Worm (Caenorhabditis elegans): ENCODE measurements around the gene H23L24.1.

Gene H23L24.1

DNA sequence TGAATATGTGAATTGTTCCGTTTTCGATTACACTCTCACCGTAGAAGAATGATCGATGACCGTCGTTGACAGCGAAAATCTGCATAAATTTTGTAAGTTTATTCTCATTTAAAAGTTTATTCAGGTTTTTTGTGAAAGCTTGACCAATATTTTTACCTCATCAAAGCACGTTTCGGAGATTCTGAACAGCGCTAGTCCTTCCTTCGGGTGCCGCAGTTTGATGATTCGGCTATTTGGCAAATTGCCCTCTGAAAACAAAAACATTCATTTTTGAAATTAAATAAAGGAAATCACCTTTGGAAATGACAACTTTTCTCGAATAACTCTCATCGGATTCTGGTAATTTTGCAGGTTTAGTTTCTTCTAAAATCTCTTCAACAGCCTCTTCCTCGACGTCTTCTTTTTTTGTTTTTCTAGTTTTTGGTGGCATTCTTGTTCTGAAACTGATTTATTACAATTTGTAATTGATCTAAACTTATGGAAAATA lies 22.7 kb downstream of the H23L24.1 start, which contains the start of gene F21D5.6:
Gene F21D5.6 (minus strand): TSS at position 437 of the 487 bp plus-strand sequence.
- TF ChIP-seq zip-11 (GFP tag; IDR thresholded peaks at IDR 0.05) (no peak), gei-8 (GFP tag; optimal IDR thresholded peaks at IDR 0.05) (no peak), daf-16 (GFP tag; optimal IDR thresholded peaks at IDR 0.05) (no peak), daf-16 (tag; optimal IDR thresholded peaks at IDR 0.05) (peak; percentile 27), ceh-44 (GFP tag; IDR thresholded peaks at IDR 0.05) (no peak), T26A8.4 (GFP tag; IDR thresholded peaks at IDR 0.05) (peak; percentile 66; the same call in 1 of the 2 replicates), aha-1 (tag) (peak; percentile 65), mep-1 (tag; optimal IDR thresholded peaks at IDR 0.05) (peak; percentile 9), nhr-11 (tag; optimal IDR thresholded peaks at IDR 0.05) (no peak), jun-1 (tag; optimal IDR thresholded peaks at IDR 0.05) (no peak), tag-97 (GFP tag; IDR thresholded peaks at IDR 0.05) (no peak), dve-1 (tag; optimal IDR thresholded peaks at IDR 0.05; ENCODE audit: insufficient read depth) (peak; percentile 18), lin-38 (GFP tag; IDR thresholded peaks at IDR 0.05) (peak; percentile 30; the same call in 1 of the 2 replicates), nhr-41 (GFP tag; IDR thresholded peaks at IDR 0.05) (no peak), Y48G9A.11 (GFP tag; IDR thresholded peaks at IDR 0.05) (no peak)

DNA sequence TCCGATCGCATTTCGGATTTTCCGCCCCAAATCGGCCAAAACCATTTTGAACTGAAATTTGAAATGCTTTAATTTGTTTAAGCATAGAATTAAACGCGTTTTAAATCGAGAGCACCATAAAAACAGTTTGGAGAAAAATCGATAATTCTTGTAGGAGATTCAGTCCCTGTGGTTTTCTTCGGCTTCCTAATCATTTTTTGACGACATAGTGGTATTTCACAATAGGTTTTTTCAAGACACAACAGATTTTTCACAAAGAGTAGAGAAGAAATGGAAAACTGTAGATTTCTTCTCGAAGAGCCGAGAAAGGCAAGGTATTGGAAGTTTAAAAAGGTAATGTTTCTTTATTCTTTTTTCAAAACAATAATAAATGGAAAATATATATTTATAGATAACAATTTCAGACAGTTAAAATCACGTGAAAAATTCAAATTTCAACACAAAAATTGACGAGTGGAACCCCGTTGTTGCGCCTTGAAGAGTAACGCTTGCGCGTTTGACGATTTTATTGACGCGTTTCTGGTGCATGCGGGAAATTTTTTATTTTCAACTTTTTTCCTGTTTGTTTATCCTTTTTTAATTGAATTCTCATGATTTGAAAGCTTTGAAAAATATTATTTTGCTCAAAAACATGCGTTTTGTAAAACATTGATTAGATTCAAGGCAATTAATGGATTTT lies 25.5 kb downstream of the H23L24.1 start, which contains the start of gene F21D5.7:
Gene F21D5.7 (minus strand): TSS at position 51 of the 679 bp plus-strand sequence.
- peak; percentile 72 for TF ChIP-seq ztf-7 (tag; optimal IDR thresholded peaks at IDR 0.05)
- peak; percentile 76 for TF ChIP-seq mes-2 (tag; optimal IDR thresholded peaks at IDR 0.05; ENCODE audit: poor library complexity, severe bottlenecking)
- no peak for TF ChIP-seq Y5F2A.4 (GFP tag; optimal IDR thresholded peaks at IDR 0.05)
- peak; percentile 12 for TF ChIP-seq nhr-11 (tag; optimal IDR thresholded peaks at IDR 0.05)
- TF ChIP-seq hlh-11 (tag; optimal IDR thresholded peaks at IDR 0.05): peak; percentile 84
- TF ChIP-seq T20F7.1 (GFP tag; optimal IDR thresholded peaks at IDR 0.05): peak; percentile 86
- TF ChIP-seq aly-2 (tag; optimal IDR thresholded peaks at IDR 0.05): no peak
- peak; percentile 15 for TF ChIP-seq mxl-3 (GFP tag; optimal IDR thresholded peaks at IDR 0.05)
- peak; percentile 72 for TF ChIP-seq duxl-1 (tag; optimal IDR thresholded peaks at IDR 0.05; ENCODE audit: poor library complexity)
- no peak for TF ChIP-seq lin-29 (GFP tag; IDR thresholded peaks at IDR 0.05)
- peak; percentile 91 for TF ChIP-seq dve-1 (tag; optimal IDR thresholded peaks at IDR 0.05; ENCODE audit: insufficient read depth)
- peak; percentile 58 for TF ChIP-seq nhr-77 (tag; optimal IDR thresholded peaks at IDR 0.05)
- no peak for TF ChIP-seq vab-7 (GFP tag; IDR thresholded peaks at IDR 0.05)
- peak; percentile 86 for TF ChIP-seq dpl-1 (GFP tag; optimal IDR thresholded peaks at IDR 0.05)
- TF ChIP-seq nhr-41 (GFP tag; IDR thresholded peaks at IDR 0.05): no peak
- no peak for TF ChIP-seq lin-1 (GFP tag; IDR thresholded peaks at IDR 0.05)
- no peak for TF ChIP-seq egl-43 (GFP tag; IDR thresholded peaks at IDR 0.05)
- no peak for TF ChIP-seq nhr-42 (GFP tag; IDR thresholded peaks at IDR 0.05)
- peak; percentile 90 for TF ChIP-seq hlh-30 (tag; optimal IDR thresholded peaks at IDR 0.05; ENCODE audit: insufficient read depth)
- TF ChIP-seq skn-1 (tag; optimal IDR thresholded peaks at IDR 0.05): no peak
- TF ChIP-seq D1046.2 (GFP tag; IDR thresholded peaks at IDR 0.05): no peak
- TF ChIP-seq lin-15B (tag; optimal IDR thresholded peaks at IDR 0.05): no peak
- TF ChIP-seq pha-4 (GFP tag; IDR thresholded peaks at IDR 0.05): peak; percentile 52; the same call in 1 of the 2 replicates
- peak; percentile 80 for TF ChIP-seq pha-4 (tag; optimal IDR thresholded peaks at IDR 0.05)
- TF ChIP-seq madf-9 (GFP tag; conservative IDR thresholded peaks at IDR 0.05): 0 out of 2 replicates have a peak, but pooled peaks have one; percentile 37
- TF ChIP-seq mdl-1 (tag; optimal IDR thresholded peaks at IDR 0.05): peak in 1 of 2 experiments; percentile 51
- TF ChIP-seq F37D6.2 (tag; optimal IDR thresholded peaks at IDR 0.05): peak; percentile 22
- TF ChIP-seq set-16 (GFP tag; IDR thresholded peaks at IDR 0.05): no peak
- peak; percentile 35; the same call in 1 of the 2 replicates for TF ChIP-seq zfp-3 (GFP tag; conservative IDR thresholded peaks at IDR 0.05)
- no peak for TF ChIP-seq Y48G9A.11 (GFP tag; IDR thresholded peaks at IDR 0.05)
- peak; percentile 76 for TF ChIP-seq aha-1 (tag)
- peak; percentile 53; the same call in 1 of the 2 replicates for TF ChIP-seq snpc-1.2 (GFP tag; IDR thresholded peaks at IDR 0.05)
- TF ChIP-seq tag-97 (GFP tag; IDR thresholded peaks at IDR 0.05): no peak
- TF ChIP-seq unc-130 (GFP tag; optimal IDR thresholded peaks at IDR 0.05): peak; percentile 18
- TF ChIP-seq lsy-2 (tag; optimal IDR thresholded peaks at IDR 0.05): peak in 1 of 2 experiments; percentile 90
- peak; percentile 74 for TF ChIP-seq nhr-102 (tag; optimal IDR thresholded peaks at IDR 0.05)
- peak; percentile 35 for TF ChIP-seq lin-13 (GFP tag; optimal IDR thresholded peaks at IDR 0.05)
- TF ChIP-seq zag-1 (tag; optimal IDR thresholded peaks at IDR 0.05): no peak
